Worm (Caenorhabditis elegans): ENCODE results near the gene F16G10.8.

F16G10.8 gene

ce11 chrII:2417889-2418288 lies 34.7 kb upstream of the F16G10.8 start, which contains the start of the genes F42G2.5 and F42G2.7:
Gene F42G2.5, minus strand, starts transcription at chrII:2417989.
Gene F42G2.7, plus strand, starts transcription at chrII:2418158.
- TF ChIP-seq ZK546.5 (tag; optimal IDR thresholded peaks at IDR 0.05) = no peak
- TF ChIP-seq elt-2 (tag; optimal IDR thresholded peaks at IDR 0.05) = peak; percentile 44

- TF ChIP-seq jun-1 (tag; optimal IDR thresholded peaks at IDR 0.05) (peak; percentile 16), pha-4 (tag; optimal IDR thresholded peaks at IDR 0.05) (peak; percentile 72), elt-2 (tag; optimal IDR thresholded peaks at IDR 0.05) (peak; percentile 76), pqm-1 (tag; optimal IDR thresholded peaks at IDR 0.05) (peak; percentile 70), nhr-237 (tag; optimal IDR thresholded peaks at IDR 0.05) (no peak), nfya-1 (tag; optimal IDR thresholded peaks at IDR 0.05; ENCODE audit: insufficient read depth) (no peak)
These were observed 32.2 kb upstream of the F16G10.8 start, which contains the start of gene fbxa-4 for ce11 chrII:2415439-2415838. Gene fbxa-4, minus strand, starts transcription at chrII:2415531.

ce11 chrII:2412649-2413048 lies 29.4 kb upstream of the F16G10.8 start, which contains the start of gene fbxa-182:
Gene fbxa-182, minus strand, starts transcription at chrII:2412749.
- no peak for TF ChIP-seq ceh-28 (tag; optimal IDR thresholded peaks at IDR 0.05)
- no peak for TF ChIP-seq nhr-76 (tag; optimal IDR thresholded peaks at IDR 0.05)
- TF ChIP-seq pqm-1 (tag; optimal IDR thresholded peaks at IDR 0.05) = peak; percentile 37
- TF ChIP-seq pha-4 (tag; optimal IDR thresholded peaks at IDR 0.05) = peak; percentile 8
- TF ChIP-seq elt-2 (tag; optimal IDR thresholded peaks at IDR 0.05) = peak; percentile 54
- no peak for TF ChIP-seq nhr-67 (tag; optimal IDR thresholded peaks at IDR 0.05)
- TF ChIP-seq egl-5 (tag; optimal IDR thresholded peaks at IDR 0.05) = no peak
- TF ChIP-seq daf-12 (tag; optimal IDR thresholded peaks at IDR 0.05) = no peak

ce11 chrII:2411555-2411954 lies 28.3 kb upstream of the F16G10.8 start:
- TF ChIP-seq egl-5 (tag; optimal IDR thresholded peaks at IDR 0.05) (no peak), lin-39 (tag; optimal IDR thresholded peaks at IDR 0.05) (no peak), pha-4 (tag; optimal IDR thresholded peaks at IDR 0.05) (no peak), nfya-1 (tag; optimal IDR thresholded peaks at IDR 0.05; ENCODE audit: insufficient read depth) (no peak), mml-1 (tag; optimal IDR thresholded peaks at IDR 0.05) (no peak), nhr-43 (tag; optimal IDR thresholded peaks at IDR 0.05; ENCODE audit: poor library complexity, severe bottlenecking) (no peak), skn-1 (tag; optimal IDR thresholded peaks at IDR 0.05) (no peak)

- no peak for TF ChIP-seq tbx-2 (tag; optimal IDR thresholded peaks at IDR 0.05)
- no peak for TF ChIP-seq nhr-43 (tag; optimal IDR thresholded peaks at IDR 0.05; ENCODE audit: poor library complexity, severe bottlenecking)
- no peak for TF ChIP-seq ceh-28 (tag; optimal IDR thresholded peaks at IDR 0.05)
- TF ChIP-seq nhr-67 (tag; optimal IDR thresholded peaks at IDR 0.05) = no peak
- no peak for TF ChIP-seq sea-2 (GFP tag; optimal IDR thresholded peaks at IDR 0.05)
- TF ChIP-seq mdl-1 (tag; optimal IDR thresholded peaks at IDR 0.05) = no peak
- no peak for TF ChIP-seq skn-1 (tag; optimal IDR thresholded peaks at IDR 0.05)
- no peak for TF ChIP-seq nhr-25 (tag; optimal IDR thresholded peaks at IDR 0.05)
- no peak for TF ChIP-seq elt-1 (tag; optimal IDR thresholded peaks at IDR 0.05)
- no peak for TF ChIP-seq unc-62 (GFP tag; optimal IDR thresholded peaks at IDR 0.05)
- no peak for TF ChIP-seq nhr-76 (tag; optimal IDR thresholded peaks at IDR 0.05)
- TF ChIP-seq lin-15B (tag; optimal IDR thresholded peaks at IDR 0.05) = no peak
- no peak for TF ChIP-seq jun-1 (tag; optimal IDR thresholded peaks at IDR 0.05)
- no peak for TF ChIP-seq mml-1 (tag; optimal IDR thresholded peaks at IDR 0.05)
- TF ChIP-seq nhr-28 (tag; optimal IDR thresholded peaks at IDR 0.05) = no peak
- no peak for TF ChIP-seq zag-1 (tag; optimal IDR thresholded peaks at IDR 0.05)
- TF ChIP-seq hmg-11 (tag; optimal IDR thresholded peaks at IDR 0.05) = no peak
- no peak for TF ChIP-seq nhr-11 (tag; optimal IDR thresholded peaks at IDR 0.05)
- TF ChIP-seq nhr-77 (tag; optimal IDR thresholded peaks at IDR 0.05) = no peak
These were observed 27.9 kb upstream of the F16G10.8 start for ce11 chrII:2411093-2411492.

- no peak for TF ChIP-seq jun-1 (tag; optimal IDR thresholded peaks at IDR 0.05)
- no peak for TF ChIP-seq mml-1 (tag; optimal IDR thresholded peaks at IDR 0.05)
- no peak for TF ChIP-seq R02D3.7 (tag; optimal IDR thresholded peaks at IDR 0.05)
- TF ChIP-seq ZK546.5 (tag; optimal IDR thresholded peaks at IDR 0.05) = no peak
- TF ChIP-seq elt-2 (tag; optimal IDR thresholded peaks at IDR 0.05) = no peak
- no peak for TF ChIP-seq daf-12 (tag; optimal IDR thresholded peaks at IDR 0.05)
- no peak for TF ChIP-seq nhr-43 (tag; optimal IDR thresholded peaks at IDR 0.05; ENCODE audit: poor library complexity, severe bottlenecking)
These were observed 20.8 kb upstream of the F16G10.8 start, which contains the start of gene F16G10.1 for ce11 chrII:2403984-2404383. Gene F16G10.1, plus strand, starts transcription at chrII:2404284.

Measured in whole organism, L3 larva.